Worm (Caenorhabditis elegans) whole organism, L1 larva: ENCODE results near the gene cah-1.

Experiments
- C04F5.9 ChIP-seq: sonication (generic microtip); optimal IDR thresholded peaks from 2 replicates; lab custom pipeline; 2016; ENCODE audit warnings: missing genetic modification characterization, missing compliant biosample characterization
- C16A3.4 ChIP-seq: fragments of 150-350 bp; optimal IDR thresholded peaks from 2 replicates; lab custom pipeline; 2014; ENCODE audit warnings: missing biosample characterization, missing genetic modification characterization
- C34B4.2 ChIP-seq: sonication (generic microtip); optimal IDR thresholded peaks from 2 replicates; lab custom pipeline; 2017; ENCODE audit warnings: mild to moderate bottlenecking, missing genetic modification characterization, missing compliant biosample characterization
- aha-1 ChIP-seq: fragments of 150-350 bp; optimal IDR thresholded peaks from 2 replicates; lab custom pipeline; 2014; ENCODE audit warnings: missing biosample characterization, missing genetic modification characterization
- alr-1 ChIP-seq: fragments of 200-800 bp; sonication (Bioruptor generic); optimal IDR thresholded peaks from 2 replicates; lab custom pipeline; 2018; ENCODE audit warnings: borderline replicate concordance, mild to moderate bottlenecking, missing genetic modification characterization, missing compliant biosample characterization
- aly-2 ChIP-seq: fragments of 150-350 bp; optimal IDR thresholded peaks from 2 replicates; lab custom pipeline; 2014; ENCODE audit warnings: missing biosample characterization, missing genetic modification characterization
- ama-1 ChIP-seq: fragments of 150-350 bp; optimal IDR thresholded peaks from 2 replicates; lab custom pipeline; 2014
- blmp-1 ChIP-seq: fragments of 150-350 bp; optimal IDR thresholded peaks from 2 replicates; lab custom pipeline; 2014; ENCODE audit warnings: missing biosample characterization, missing genetic modification characterization
- ceh-63 ChIP-seq: fragments of 200-800 bp; sonication (Bioruptor generic); optimal IDR thresholded peaks from 2 replicates; lab custom pipeline; 2018; ENCODE audit warnings: mild to moderate bottlenecking, missing genetic modification characterization, missing compliant biosample characterization
- ceh-8 ChIP-seq: fragments of 200-800 bp; sonication (Bioruptor generic); optimal IDR thresholded peaks from 2 replicates; lab custom pipeline; 2018; ENCODE audit warnings: mild to moderate bottlenecking, missing genetic modification characterization, moderate library complexity, missing compliant biosample characterization
- ceh-88 ChIP-seq: fragments of 200-800 bp; sonication (Bioruptor generic); IDR thresholded peaks from 2 replicates; pipeline ENCODE4 v1.3.6; 2022; ENCODE audit warnings: missing genetic modification characterization, missing compliant biosample characterization
- ces-1 ChIP-seq: fragments of 150-350 bp; optimal IDR thresholded peaks from 2 replicates; lab custom pipeline; 2014; ENCODE audit warnings: missing biosample characterization, missing genetic modification reagents, missing genetic modification characterization
- dpl-1 ChIP-seq, 3 experiments: fragments of 150-350 bp in 2 of 3; sonication (generic microtip) in 1 of 3; optimal IDR thresholded peaks; 2 replicates each; lab custom pipeline; 2014 to 2017; ENCODE audit warnings: missing biosample characterization in 3 of 3, missing genetic modification characterization in 3 of 3, missing genetic modification reagents in 3 of 3
- efl-1 ChIP-seq, 4 experiments: fragments of 150-350 bp; optimal IDR thresholded peaks in 3 of 4; peaks in 1 of 4; 1 replicate in 1 of 4; 2 replicates in 3 of 4; lab custom pipeline; 2014; ENCODE audit warnings: missing biosample characterization in 2 of 4, missing genetic modification characterization in 2 of 4, missing genetic modification reagents in 2 of 4
- egl-13 ChIP-seq: sonication (generic microtip); optimal IDR thresholded peaks from 2 replicates; lab custom pipeline; 2016; ENCODE audit warnings: missing genotype, missing genetic modification reagents, missing genetic modification characterization, missing compliant biosample characterization
- egl-27 ChIP-seq, 2 experiments: fragments of 150-350 bp in 1 of 2; sonication (generic microtip); optimal IDR thresholded peaks; 3 replicates each; lab custom pipeline; 2017 to 2018; ENCODE audit warnings: missing biosample characterization in 2 of 2, missing genetic modification characterization in 2 of 2, missing genetic modification reagents in 2 of 2
- elt-3 ChIP-seq, 6 experiments: fragments of 150-350 bp in 1 of 6; sonication (generic microtip); optimal IDR thresholded peaks; 2 replicates each; lab custom pipeline; 2017 to 2018; ENCODE audit warnings: missing biosample characterization in 6 of 6, missing genetic modification characterization in 6 of 6, inconsistent platforms in 1 of 6
- fkh-10 ChIP-seq: sonication (generic microtip); optimal IDR thresholded peaks from 2 replicates; lab custom pipeline; 2017; ENCODE audit warnings: missing biosample characterization, missing genetic modification reagents, missing genetic modification characterization
- grh-1 ChIP-seq: fragments of 200-800 bp; sonication (Bioruptor generic); IDR thresholded peaks from 2 replicates; pipeline ENCODE4 v1.3.6; 2022; ENCODE audit warnings: missing genetic modification reagents, missing genetic modification characterization, missing compliant biosample characterization
- irx-1 ChIP-seq: sonication (generic microtip); optimal IDR thresholded peaks from 2 replicates; lab custom pipeline; 2016; ENCODE audit warnings: missing genetic modification characterization, missing compliant biosample characterization
- jun-1 ChIP-seq: fragments of 150-350 bp; optimal IDR thresholded peaks from 2 replicates; lab custom pipeline; 2014; ENCODE audit warnings: missing biosample characterization, missing genetic modification reagents, missing genetic modification characterization
- lin-13 ChIP-seq: fragments of 150-350 bp; optimal IDR thresholded peaks from 2 replicates; lab custom pipeline; 2014; ENCODE audit warnings: missing biosample characterization, missing genetic modification reagents, missing genetic modification characterization
- lin-14 ChIP-seq: fragments of 200-800 bp; sonication (Bioruptor generic); optimal IDR thresholded peaks from 2 replicates; lab custom pipeline; 2018; ENCODE audit warnings: mild to moderate bottlenecking, missing genetic modification characterization, moderate library complexity, missing compliant biosample characterization
- lin-39 ChIP-seq: fragments of 150-350 bp; optimal IDR thresholded peaks from 2 replicates; lab custom pipeline; 2014; ENCODE audit warnings: missing biosample characterization, missing genetic modification reagents, missing genetic modification characterization
- lsy-2 ChIP-seq, 2 experiments: fragments of 150-350 bp; optimal IDR thresholded peaks; 2 replicates each; lab custom pipeline; 2014; ENCODE audit warnings: missing biosample characterization in 2 of 2, missing genetic modification characterization in 2 of 2
- mab-9 ChIP-seq: fragments of 200-800 bp; sonication (Bioruptor generic); IDR thresholded peaks from 2 replicates; pipeline ENCODE4 v1.3.6; 2022; ENCODE audit warnings: missing genetic modification reagents, missing genetic modification characterization, missing compliant biosample characterization
- mdl-1 ChIP-seq, 2 experiments: fragments of 150-350 bp; optimal IDR thresholded peaks; 2 replicates each; lab custom pipeline; 2014 to 2017; ENCODE audit warnings: missing biosample characterization in 2 of 2, missing genetic modification characterization in 2 of 2, inconsistent platforms in 1 of 2
- mef-2 ChIP-seq: fragments of 150-350 bp; optimal IDR thresholded peaks from 2 replicates; lab custom pipeline; 2014; ENCODE audit warnings: missing biosample characterization, missing genetic modification characterization
- mep-1 ChIP-seq: fragments of 150-350 bp; optimal IDR thresholded peaks from 2 replicates; lab custom pipeline; 2014; ENCODE audit warnings: missing biosample characterization, missing genetic modification characterization
- nhr-12 ChIP-seq: sonication (generic microtip); optimal IDR thresholded peaks from 2 replicates; lab custom pipeline; 2017; ENCODE audit warnings: missing biosample characterization, missing genetic modification characterization
- nhr-19 ChIP-seq: fragments of 200-800 bp; sonication (Bioruptor generic); conservative IDR thresholded peaks from 2 replicates; pipeline ENCODE4 v1.3.6; 2022; ENCODE audit warnings: missing genetic modification characterization, missing compliant biosample characterization
- nhr-20 ChIP-seq: sonication (generic microtip); optimal IDR thresholded peaks from 2 replicates; lab custom pipeline; 2016; ENCODE audit warnings: mild to moderate bottlenecking, missing genetic modification characterization, missing compliant biosample characterization
- nhr-237 ChIP-seq: fragments of 150-350 bp; optimal IDR thresholded peaks from 2 replicates; lab custom pipeline; 2014; ENCODE audit warnings: missing biosample characterization, missing genetic modification characterization
- nhr-28 ChIP-seq: fragments of 150-350 bp; optimal IDR thresholded peaks from 2 replicates; lab custom pipeline; 2014; ENCODE audit warnings: missing biosample characterization, missing genetic modification characterization
- nhr-47 ChIP-seq: sonication (generic microtip); optimal IDR thresholded peaks from 2 replicates; lab custom pipeline; 2016; ENCODE audit warnings: mild to moderate bottlenecking, missing genetic modification characterization, moderate library complexity, missing compliant biosample characterization
- nhr-71 ChIP-seq: sonication (generic microtip); optimal IDR thresholded peaks from 2 replicates; lab custom pipeline; 2016; ENCODE audit warnings: mild to moderate bottlenecking, missing genetic modification characterization, moderate library complexity, missing compliant biosample characterization
- nhr-77 ChIP-seq: fragments of 150-350 bp; optimal IDR thresholded peaks from 2 replicates; lab custom pipeline; 2014; ENCODE audit warnings: missing biosample characterization, missing genetic modification characterization
- nhr-84 ChIP-seq: sonication (generic microtip); optimal IDR thresholded peaks from 2 replicates; lab custom pipeline; 2017; ENCODE audit warnings: missing biosample characterization, missing genetic modification characterization
- nhr-85 ChIP-seq: sonication (generic microtip); peaks from one replicate; lab custom pipeline; 2016; ENCODE audit warnings: missing genetic modification characterization, inconsistent platforms, missing compliant biosample characterization
- pqm-1 ChIP-seq: sonication (generic microtip); optimal IDR thresholded peaks from 3 replicates; lab custom pipeline; 2017; ENCODE audit warnings: missing biosample characterization, missing genetic modification characterization
- rnt-1 ChIP-seq: sonication (generic microtip); optimal IDR thresholded peaks from 2 replicates; lab custom pipeline; 2016; ENCODE audit warnings: mild to moderate bottlenecking, missing genetic modification characterization, moderate library complexity, missing compliant biosample characterization
- snpc-4 ChIP-seq: fragments of 150-350 bp; optimal IDR thresholded peaks from 2 replicates; lab custom pipeline; 2014; ENCODE audit warnings: missing biosample characterization, missing genetic modification characterization
- snu-23 ChIP-seq: sonication (generic microtip); optimal IDR thresholded peaks from 2 replicates; lab custom pipeline; 2016; ENCODE audit warnings: missing genetic modification characterization, missing compliant biosample characterization
- sox-4 ChIP-seq: sonication (generic microtip); optimal IDR thresholded peaks from 2 replicates; lab custom pipeline; 2016; ENCODE audit warnings: missing genetic modification characterization, missing compliant biosample characterization
- swsn-7 ChIP-seq: sonication (generic microtip); optimal IDR thresholded peaks from 2 replicates; lab custom pipeline; 2016; ENCODE audit warnings: missing genetic modification characterization, missing compliant biosample characterization
- tbx-2 ChIP-seq: sonication (generic microtip); optimal IDR thresholded peaks from 2 replicates; lab custom pipeline; 2016; ENCODE audit warnings: missing genetic modification characterization, missing compliant biosample characterization
- unc-130 ChIP-seq: fragments of 150-350 bp; optimal IDR thresholded peaks from 2 replicates; lab custom pipeline; 2017; ENCODE audit warnings: missing biosample characterization, missing genetic modification characterization, inconsistent platforms
- unc-86 ChIP-seq: sonication (generic microtip); optimal IDR thresholded peaks from 2 replicates; lab custom pipeline; 2016; ENCODE audit warnings: missing genetic modification characterization, missing compliant biosample characterization
- vab-15 ChIP-seq: sonication (generic microtip); optimal IDR thresholded peaks from 2 replicates; lab custom pipeline; 2017; ENCODE audit warnings: missing genotype, mild to moderate bottlenecking, missing genetic modification characterization, missing compliant biosample characterization
- xbp-1 ChIP-seq: sonication (generic microtip); optimal IDR thresholded peaks from 2 replicates; lab custom pipeline; 2016; ENCODE audit warnings: missing genetic modification characterization, missing compliant biosample characterization
- ztf-4 ChIP-seq: fragments of 150-350 bp; optimal IDR thresholded peaks from 2 replicates; lab custom pipeline; 2014; ENCODE audit warnings: missing biosample characterization, missing genetic modification characterization

cah-1 gene

ce11 chrIII:5078062-5078461 lies 7.4 kb downstream of the cah-1 start (continued):
- TF ChIP-seq tbx-2 (tag; lab: Kevin White, UChicago), result peak; percentile 86
- no peak for TF ChIP-seq nhr-84
- TF ChIP-seq egl-27 (tag; optimal IDR thresholded peaks at IDR 0.05; lab: Kevin White, UChicago), result no peak
- peak; percentile 60 for TF ChIP-seq rnt-1 (tag; lab: Kevin White, UChicago)
- peak; percentile 44 for TF ChIP-seq jun-1 (tag; lab: Kevin White, UChicago)
- TF ChIP-seq ceh-63, result no peak
- peak; percentile 96 for TF ChIP-seq nhr-20 (tag; lab: Kevin White, UChicago)
- TF ChIP-seq ztf-4, result peak; percentile 25
- TF ChIP-seq mep-1 (tag; lab: Kevin White, UChicago), result peak; percentile 43
- TF ChIP-seq swsn-7, result peak; percentile 49
- no peak for TF ChIP-seq ceh-8
- peak; percentile 90 for TF ChIP-seq unc-130 (tag; lab: Kevin White, UChicago)
- TF ChIP-seq ama-1 (lab: Kevin White, UChicago), result no peak
- peak; percentile 44 for TF ChIP-seq blmp-1
- peak; percentile 80 for TF ChIP-seq nhr-47 (tag; lab: Kevin White, UChicago)
- TF ChIP-seq dpl-1 (GFP tag; optimal IDR thresholded peaks at IDR 0.05; lab: Kevin White, UChicago), result peak in 2 of 3 experiments; percentile 36 to 56
- TF ChIP-seq nhr-12 (tag; lab: Kevin White, UChicago), result no peak
- TF ChIP-seq C04F5.9, result peak; percentile 13
- no peak for TF ChIP-seq ces-1
- no peak for TF ChIP-seq aha-1 (tag; lab: Kevin White, UChicago)
- TF ChIP-seq sox-4 (tag; lab: Kevin White, UChicago), result no peak
- no peak for TF ChIP-seq unc-86 (tag; lab: Kevin White, UChicago)
- no peak for TF ChIP-seq vab-15 (tag; lab: Kevin White, UChicago)
- TF ChIP-seq mab-9, result no peak
- no peak for TF ChIP-seq C34B4.2 (tag; lab: Kevin White, UChicago)
- TF ChIP-seq snu-23 (GFP tag; lab: Kevin White, UChicago), result peak; percentile 87
- peak; percentile 9 to 38 for TF ChIP-seq efl-1 (optimal IDR thresholded peaks at IDR 0.05; lab: Kevin White, UChicago)
- peak; percentile 27 to 91 for TF ChIP-seq efl-1 (GFP tag; optimal IDR thresholded peaks at IDR 0.05 in 1 of 2; lab: Kevin White, UChicago)
- TF ChIP-seq nhr-237 (tag; lab: Kevin White, UChicago), result no peak
- TF ChIP-seq mdl-1 (tag; optimal IDR thresholded peaks at IDR 0.05; lab: Kevin White, UChicago), result peak in 1 of 2 experiments; percentile 97
- peak; percentile 23 for TF ChIP-seq xbp-1
- peak in 3 of 6 experiments; percentile 18 to 95 (median 72) for TF ChIP-seq elt-3 (tag; optimal IDR thresholded peaks at IDR 0.05; lab: Kevin White, UChicago)
- no peak for TF ChIP-seq pqm-1 (tag; lab: Kevin White, UChicago)
- TF ChIP-seq C16A3.4 (tag; lab: Kevin White, UChicago), result peak; percentile 68
- no peak for TF ChIP-seq egl-13
- TF ChIP-seq fkh-10, result no peak
- peak; percentile 41 for TF ChIP-seq irx-1

ce11 chrIII:5077150-5077814 lies 8.1 kb downstream of the cah-1 start, which contains the start of gene alh-1:
alh-1 (plus strand) TSS chrIII:5077764.
- TF ChIP-seq unc-130 (tag; lab: Kevin White, UChicago), result no peak
- TF ChIP-seq aha-1 (tag; lab: Kevin White, UChicago), result no peak
- TF ChIP-seq nhr-85 (tag; lab: Kevin White, UChicago), result peak; percentile 57
- peak in 1 of 2 experiments; percentile 6 for TF ChIP-seq efl-1 (optimal IDR thresholded peaks at IDR 0.05; lab: Kevin White, UChicago)
- TF ChIP-seq efl-1 (GFP tag; optimal IDR thresholded peaks at IDR 0.05 in 1 of 2; lab: Kevin White, UChicago), result peak in 1 of 2 experiments; percentile 88
- no peak for TF ChIP-seq alr-1 (tag; lab: Kevin White, UChicago)
- TF ChIP-seq nhr-71 (tag; lab: Kevin White, UChicago), result peak; percentile 43
- no peak for TF ChIP-seq lin-13 (GFP tag; lab: Kevin White, UChicago)
- no peak for TF ChIP-seq snpc-4 (tag; lab: Kevin White, UChicago)
- TF ChIP-seq nhr-77 (tag; lab: Kevin White, UChicago), result peak; percentile 2
- no peak for TF ChIP-seq elt-3 (tag; optimal IDR thresholded peaks at IDR 0.05; lab: Kevin White, UChicago)
- TF ChIP-seq snu-23 (GFP tag; lab: Kevin White, UChicago), result peak; percentile 35
- peak; percentile 39 for TF ChIP-seq blmp-1
- peak; percentile 53 for TF ChIP-seq lin-14
- TF ChIP-seq nhr-20 (tag; lab: Kevin White, UChicago), result peak; percentile 57
- TF ChIP-seq nhr-28 (tag; lab: Kevin White, UChicago), result no peak
- peak; percentile 49 for TF ChIP-seq nhr-19 (GFP tag; lab: Robert Waterston, UW)
- no peak for TF ChIP-seq ceh-88 (GFP tag; lab: Robert Waterston, UW)
- no peak for TF ChIP-seq mef-2 (tag; lab: Kevin White, UChicago)
- no peak for TF ChIP-seq aly-2 (tag; lab: Kevin White, UChicago)
- TF ChIP-seq lsy-2 (tag; optimal IDR thresholded peaks at IDR 0.05; lab: Kevin White, UChicago), result peak in 1 of 2 experiments; percentile 4
- no peak for TF ChIP-seq grh-1 (GFP tag; lab: Robert Waterston, UW)
- no peak for TF ChIP-seq lin-39 (tag; lab: Kevin White, UChicago)
- peak in 1 of 2 experiments; percentile 57 for TF ChIP-seq mdl-1 (tag; optimal IDR thresholded peaks at IDR 0.05; lab: Kevin White, UChicago)
- TF ChIP-seq sox-4 (tag; lab: Kevin White, UChicago), result no peak
- TF ChIP-seq mep-1 (tag; lab: Kevin White, UChicago), result peak; percentile 21
- no peak for TF ChIP-seq C04F5.9
